Fruit fly (Drosophila melanogaster): ENCODE data around the gene obst-H.
A peak's percentile ranks its signal among the peaks of the same experiment; 100 is the strongest.

The obst-H gene

DNA sequence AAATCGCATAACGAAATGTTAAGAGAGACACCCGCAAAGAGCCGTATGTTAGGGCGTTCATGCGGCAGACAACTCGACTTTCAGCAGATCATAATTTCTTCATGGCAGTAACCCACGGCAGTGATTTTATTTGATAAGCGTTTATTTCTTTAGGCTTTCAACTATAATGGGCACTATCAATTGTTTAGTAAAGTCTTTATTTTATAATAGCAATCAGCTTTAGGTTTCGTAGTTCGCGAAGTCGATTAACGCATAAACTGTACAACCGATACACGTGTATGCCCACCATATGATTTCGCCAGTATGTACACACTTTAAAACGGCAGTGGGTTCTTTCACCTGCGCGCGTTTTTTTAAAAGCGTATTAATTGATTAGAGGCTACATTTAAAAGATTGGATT is 20.8 kb downstream of the obst-H start, which contains the start of gene CG7841 (continued):
- TF ChIP-seq Dbx (GFP tag; IDR thresholded peaks at IDR 0.05) (peak; percentile 95), CG12071 (GFP tag; optimal IDR thresholded peaks at IDR 0.05) (peak; percentile 98), CG2875 (GFP tag; optimal IDR thresholded peaks at IDR 0.05) (peak; percentile 97), dysf (GFP tag; IDR thresholded peaks at IDR 0.05) (peak; percentile 96; the same call in 2 of the 3 replicates), Jarid2 (GFP tag; optimal IDR thresholded peaks at IDR 0.05) (peak; percentile 88), Doc3 (GFP tag; IDR thresholded peaks at IDR 0.05; ENCODE audit: partially characterized antibody) (no peak), vnd (GFP tag; IDR thresholded peaks at IDR 0.05; ENCODE audit: partially characterized antibody) (no peak), CG30403 (GFP tag; optimal IDR thresholded peaks at IDR 0.05) (peak; percentile 97), CG10565 (GFP tag; optimal IDR thresholded peaks at IDR 0.05) (peak; percentile 94), CG33213 (GFP tag; optimal IDR thresholded peaks at IDR 0.05) (peak; percentile 97), ftz-f1 (GFP tag; optimal IDR thresholded peaks at IDR 0.05) (peak; percentile 66), sd (tag; optimal IDR thresholded peaks at IDR 0.05) (peak; percentile 90), sc (optimal IDR thresholded peaks at IDR 0.05) (no peak), sc (GFP tag; optimal IDR thresholded peaks at IDR 0.05) (peak; percentile 95), CG14667 (GFP tag; IDR thresholded peaks at IDR 0.05) (no peak; the same call in 1 of the 2 replicates), CG10274 (GFP tag; optimal IDR thresholded peaks at IDR 0.05) (peak; percentile 91), CG11560 (tag; IDR thresholded peaks at IDR 0.05) (no peak), CG8359 (GFP tag; optimal IDR thresholded peaks at IDR 0.05; ENCODE audit: borderline replicate concordance) (peak; percentile 92), zen (tag; optimal IDR thresholded peaks at IDR 0.05) (peak; percentile 91), chm (GFP tag; IDR thresholded peaks at IDR 0.05) (peak; percentile 98), Nf-YC (tag; optimal IDR thresholded peaks at IDR 0.05) (peak; percentile 92), ap (GFP tag; IDR thresholded peaks at IDR 0.05) (peak; percentile 94; the same call in 1 of the 2 replicates), NC2α (GFP tag; optimal IDR thresholded peaks at IDR 0.05) (peak; percentile 95), CG17568 (GFP tag; optimal IDR thresholded peaks at IDR 0.05) (peak; percentile 98), eyg (GFP tag; optimal IDR thresholded peaks at IDR 0.05) (peak; percentile 97), kni (GFP tag; optimal IDR thresholded peaks at IDR 0.05) (peak; percentile 96), CG5180 (GFP tag; optimal IDR thresholded peaks at IDR 0.05) (peak; percentile 93), Doc2 (GFP tag; IDR thresholded peaks at IDR 0.05) (no peak), oc (tag; optimal IDR thresholded peaks at IDR 0.05) (peak; percentile 97), Myb (GFP tag; optimal IDR thresholded peaks at IDR 0.05) (peak; percentile 87), CG7556 (GFP tag; optimal IDR thresholded peaks at IDR 0.05) (peak; percentile 97), exex (tag; optimal IDR thresholded peaks at IDR 0.05) (peak; percentile 94), gfzf (GFP tag; optimal IDR thresholded peaks at IDR 0.05) (peak; percentile 29), CrebB (tag; optimal IDR thresholded peaks at IDR 0.05) (peak; percentile 99), Ets65A (GFP tag) (peak; percentile 98), CG11695 (GFP tag; IDR thresholded peaks at IDR 0.05) (peak; percentile 98), CG6791 (GFP tag; IDR thresholded peaks at IDR 0.05; ENCODE audit: partially characterized antibody) (no peak), Dip2 (GFP tag; IDR thresholded peaks at IDR 0.05) (no peak), Opbp (GFP tag; IDR thresholded peaks at IDR 0.05; ENCODE audit: partially characterized antibody) (no peak), Trl (optimal IDR thresholded peaks at IDR 0.05) (no peak), Trl (GFP tag; optimal IDR thresholded peaks at IDR 0.05) (peak; percentile 97), Sry-δ (GFP tag; optimal IDR thresholded peaks at IDR 0.05) (peak; percentile 73), sens (GFP tag) (peak; percentile 99), tio (GFP tag; optimal IDR thresholded peaks at IDR 0.05) (peak; percentile 89), Lhr (GFP tag; optimal IDR thresholded peaks at IDR 0.05) (peak; percentile 93), gro (GFP tag; optimal IDR thresholded peaks at IDR 0.05) (peak; percentile 99), CG10959 (GFP tag; IDR thresholded peaks at IDR 0.05) (peak; percentile 94; the same call in 1 of the 2 replicates), bbx (GFP tag; IDR thresholded peaks at IDR 0.05; ENCODE audit: partially characterized antibody) (no peak), HLH3B (GFP tag; IDR thresholded peaks at IDR 0.05) (peak; percentile 96; the same call in 1 of the 2 replicates), CG34376 (GFP tag; optimal IDR thresholded peaks at IDR 0.05) (peak; percentile 99), Ssrp (tag; optimal IDR thresholded peaks at IDR 0.05) (peak; percentile 95)

All from whole organism, embryonic.